Worm (Caenorhabditis elegans) whole organism, mixed stage, embryonic: ENCODE results near the gene mtm-3.
"Not testable (repeated sequence)": the region's sequence is repeated elsewhere in the genome, so short reads cannot be mapped to it uniquely, and the experiment has no call there.

Experiments
- M03D4.4 ChIP-seq: sonication (generic microtip); optimal IDR thresholded peaks from 2 replicates; lab custom pipeline; 2017; ENCODE audit warnings: mild to moderate bottlenecking, missing genetic modification characterization, missing compliant biosample characterization
- blmp-1 ChIP-seq: fragments of 150-350 bp; optimal IDR thresholded peaks from 2 replicates; lab custom pipeline; 2014; ENCODE audit warnings: missing biosample characterization, missing genetic modification characterization
- ceh-39 ChIP-seq: fragments of 150-350 bp; optimal IDR thresholded peaks from 2 replicates; lab custom pipeline; 2014; ENCODE audit warnings: missing biosample characterization, missing genetic modification characterization
- ceh-83 ChIP-seq: fragments of 200-800 bp; sonication (Bioruptor generic); optimal IDR thresholded peaks from 2 replicates; lab custom pipeline; 2018; ENCODE audit warnings: mild to moderate bottlenecking, missing genetic modification characterization, missing compliant biosample characterization
- ces-1 ChIP-seq: fragments of 150-350 bp; optimal IDR thresholded peaks from 2 replicates; lab custom pipeline; 2014; ENCODE audit warnings: missing biosample characterization, missing genetic modification reagents, missing genetic modification characterization
- cnd-1 ChIP-seq: fragments of 200-800 bp; sonication (Bioruptor generic); optimal IDR thresholded peaks from 2 replicates; lab custom pipeline; 2018; ENCODE audit warnings: mild to moderate bottlenecking, missing genetic modification characterization, missing compliant biosample characterization
- drap-1 ChIP-seq: fragments of 200-800 bp; sonication (Bioruptor generic); optimal IDR thresholded peaks from 3 replicates; lab custom pipeline; 2018; ENCODE audit warnings: mild to moderate bottlenecking, missing genetic modification characterization, missing compliant biosample characterization
- flh-1 ChIP-seq: fragments of 200-800 bp; sonication (Bioruptor generic); optimal IDR thresholded peaks from 2 replicates; lab custom pipeline; 2018; ENCODE audit warnings: mild to moderate bottlenecking, missing genetic modification characterization, moderate library complexity, missing compliant biosample characterization
- ham-2 ChIP-seq: fragments of 200-800 bp; sonication (Bioruptor generic); optimal IDR thresholded peaks from 2 replicates; lab custom pipeline; 2018; ENCODE audit warnings: mild to moderate bottlenecking, missing genetic modification characterization, missing compliant biosample characterization
- hlh-1 ChIP-seq: fragments of 150-350 bp; optimal IDR thresholded peaks from 2 replicates; lab custom pipeline; 2014; ENCODE audit warnings: missing biosample characterization, missing genetic modification reagents, missing genetic modification characterization
- lin-13 ChIP-seq: fragments of 150-350 bp; optimal IDR thresholded peaks from 2 replicates; lab custom pipeline; 2014; ENCODE audit warnings: missing biosample characterization, missing genetic modification characterization
- lin-32 ChIP-seq: fragments of 200-800 bp; sonication (Bioruptor generic); optimal IDR thresholded peaks from 2 replicates; lab custom pipeline; 2018; ENCODE audit warnings: mild to moderate bottlenecking, missing genetic modification characterization, missing compliant biosample characterization
- lsy-2 ChIP-seq: fragments of 150-350 bp; optimal IDR thresholded peaks from 2 replicates; lab custom pipeline; 2014; ENCODE audit warnings: missing biosample characterization, missing genetic modification characterization
- mep-1 ChIP-seq: fragments of 150-350 bp; optimal IDR thresholded peaks from 2 replicates; lab custom pipeline; 2017; ENCODE audit warnings: missing biosample characterization, missing genetic modification reagents, missing genetic modification characterization, inconsistent platforms
- mls-2 ChIP-seq: sonication (generic microtip); optimal IDR thresholded peaks from 2 replicates; lab custom pipeline; 2016; ENCODE audit warnings: mild to moderate bottlenecking, missing genetic modification characterization, moderate library complexity, missing compliant biosample characterization
- nhr-12 ChIP-seq: fragments of 150-350 bp; optimal IDR thresholded peaks from 2 replicates; lab custom pipeline; 2014; ENCODE audit warnings: missing biosample characterization, missing genetic modification characterization
- nhr-2 ChIP-seq: fragments of 150-350 bp; optimal IDR thresholded peaks from 2 replicates; lab custom pipeline; 2014; ENCODE audit warnings: missing biosample characterization, missing genetic modification characterization
- nhr-237 ChIP-seq: fragments of 150-350 bp; optimal IDR thresholded peaks from 2 replicates; lab custom pipeline; 2014; ENCODE audit warnings: missing biosample characterization, missing genetic modification characterization
- nhr-28 ChIP-seq: fragments of 150-350 bp; optimal IDR thresholded peaks from 2 replicates; lab custom pipeline; 2014; ENCODE audit warnings: missing biosample characterization, missing genetic modification characterization
- pha-4 ChIP-seq: fragments of 150-350 bp; optimal IDR thresholded peaks from 2 replicates; lab custom pipeline; 2018; ENCODE audit warnings: missing biosample characterization, missing genetic modification reagents, missing genetic modification characterization
- sem-2 ChIP-seq: fragments of 200-800 bp; sonication (Bioruptor generic); optimal IDR thresholded peaks from 2 replicates; lab custom pipeline; 2018; ENCODE audit warnings: mild to moderate bottlenecking, missing genetic modification characterization, missing compliant biosample characterization
- snpc-4 ChIP-seq: fragments of 150-350 bp; optimal IDR thresholded peaks from 2 replicates; lab custom pipeline; 2014; ENCODE audit warnings: missing biosample characterization, missing genetic modification characterization
- sptf-1 ChIP-seq: sonication (generic microtip); optimal IDR thresholded peaks from 2 replicates; lab custom pipeline; 2017; ENCODE audit warnings: mild to moderate bottlenecking, missing genetic modification characterization, moderate library complexity, missing compliant biosample characterization
- tbx-8 ChIP-seq: fragments of 200-800 bp; sonication (Bioruptor generic); optimal IDR thresholded peaks from 2 replicates; lab custom pipeline; 2018; ENCODE audit warnings: mild to moderate bottlenecking, missing genetic modification characterization, moderate library complexity, missing compliant biosample characterization
- unc-120 ChIP-seq: sonication (generic microtip); optimal IDR thresholded peaks from 2 replicates; lab custom pipeline; 2017; ENCODE audit warnings: missing genetic modification characterization, missing compliant biosample characterization; ENCODE audit not compliant: poor library complexity, severe bottlenecking
- ztf-11 ChIP-seq: fragments of 150-350 bp; optimal IDR thresholded peaks from 2 replicates; lab custom pipeline; 2014; ENCODE audit warnings: missing biosample characterization, missing genetic modification characterization

mtm-3 gene

DNA sequence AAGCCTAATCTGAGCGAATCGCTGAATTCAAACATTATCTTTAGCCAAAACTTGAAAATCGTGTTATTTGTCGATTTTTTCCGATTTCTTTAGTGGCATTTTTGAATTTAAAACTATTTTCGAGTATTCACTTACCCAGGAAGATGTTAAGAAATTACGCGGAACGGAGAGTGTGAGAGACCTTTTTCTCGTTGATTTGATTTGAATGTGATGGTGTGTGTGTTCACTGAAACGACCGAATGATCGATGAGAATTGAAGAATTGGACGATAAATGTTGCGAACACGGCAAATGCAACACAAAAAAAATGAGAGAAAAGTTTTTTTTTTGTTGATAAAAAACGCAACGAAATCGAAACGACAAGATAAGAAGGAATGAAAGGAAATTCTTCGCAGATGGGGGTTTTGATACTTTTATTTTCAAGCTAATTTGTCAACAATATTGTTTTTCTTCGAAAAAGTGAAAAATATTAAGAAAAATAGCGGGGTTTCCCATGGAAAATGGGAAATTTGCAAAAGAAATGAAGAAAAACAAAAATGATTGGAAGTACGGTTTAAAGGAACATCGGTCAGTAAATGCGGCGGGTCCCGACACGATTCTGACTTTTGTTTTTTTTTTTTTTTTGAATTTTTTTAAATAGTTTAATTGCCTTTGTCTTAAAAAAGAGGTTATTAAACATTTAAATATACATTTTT is at the start of gene mtm-3:
Gene mtm-3 (minus strand): TSS at position 228 of the 694 bp plus-strand sequence.
- TF ChIP-seq nhr-237, result no peak
- no peak for TF ChIP-seq sptf-1 (tag; lab: Kevin White, UChicago)

- not testable (repeated sequence) for TF ChIP-seq cnd-1 (tag; lab: Kevin White, UChicago); sem-2 (GFP tag; lab: Kevin White, UChicago); pha-4 (tag; lab: Kevin White, UChicago)
Measured at ce11 chrIII:3844746-3845145, 44.5 kb upstream of the mtm-3 start, which contains the start of gene maph-1.3. TSS of gene maph-1.3 (plus strand) at chrIII:3844893.

DNA sequence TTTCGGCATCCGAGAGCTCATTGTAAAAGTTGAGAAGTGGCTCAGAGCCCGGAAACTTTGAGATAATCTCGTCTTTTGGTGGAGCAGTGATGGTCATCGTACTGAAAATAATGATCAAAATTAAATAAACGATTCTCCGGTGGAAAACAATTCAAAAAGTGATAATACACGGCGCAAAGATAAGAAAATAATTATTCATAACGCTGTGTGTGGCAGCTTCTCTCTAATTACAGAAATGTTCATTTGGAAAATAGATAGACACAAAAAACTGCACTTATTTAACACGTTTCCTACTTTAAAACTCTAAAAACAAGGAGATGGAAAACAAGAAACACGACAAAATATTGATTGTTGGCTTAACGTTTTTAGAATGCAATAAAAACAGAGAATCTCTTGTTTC is 43.2 kb upstream of the mtm-3 start, which contains the start of gene C36A4.4:
Gene C36A4.4 (minus strand): TSS at position 101 of the 400 bp plus-strand sequence.
- not testable (repeated sequence) for TF ChIP-seq drap-1 (GFP tag; lab: Kevin White, UChicago); sptf-1 (tag; lab: Kevin White, UChicago); ces-1 (GFP tag; lab: Kevin White, UChicago)
- TF ChIP-seq, all 35 proteins: peak for 0; not testable (repeated sequence) for 35

- not testable (repeated sequence) for TF ChIP-seq ham-2; lsy-2 (tag; lab: Kevin White, UChicago); unc-120 (tag; lab: Kevin White, UChicago)
Measured at ce11 chrIII:3840279-3840678, 40.0 kb upstream of the mtm-3 start, which contains the start of gene C36A4.11. TSS of gene C36A4.11 (plus strand) at chrIII:3840579.

DNA sequence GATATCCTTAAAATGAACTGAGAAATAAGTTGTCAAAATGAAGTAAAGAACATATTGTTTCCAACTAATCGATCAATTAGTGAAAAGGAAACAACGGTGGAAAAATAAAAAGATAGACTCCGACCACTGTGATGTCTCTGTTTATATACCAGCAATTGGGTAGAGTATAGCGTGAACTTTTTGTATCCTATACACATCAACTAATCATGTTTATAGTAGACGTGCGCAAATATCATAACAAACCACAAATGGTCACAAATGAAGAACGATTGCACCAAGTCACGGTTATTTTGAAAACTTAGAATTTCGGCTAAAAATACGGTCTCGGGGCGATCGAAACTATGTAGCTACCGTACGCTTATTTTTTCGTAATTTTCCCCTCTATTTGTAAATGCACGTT is 39.4 kb upstream of the mtm-3 start, which contains the start of gene cyp-25A3:
Gene cyp-25A3 (minus strand): TSS at position 101 of the 400 bp plus-strand sequence.
- TF ChIP-seq mep-1 (no peak), ceh-83 (no peak), snpc-4 (tag; lab: Kevin White, UChicago) (no peak), sptf-1 (tag; lab: Kevin White, UChicago) (no peak), blmp-1 (tag; lab: Kevin White, UChicago) (no peak), ztf-11 (tag; lab: Kevin White, UChicago) (no peak), ham-2 (no peak)

DNA sequence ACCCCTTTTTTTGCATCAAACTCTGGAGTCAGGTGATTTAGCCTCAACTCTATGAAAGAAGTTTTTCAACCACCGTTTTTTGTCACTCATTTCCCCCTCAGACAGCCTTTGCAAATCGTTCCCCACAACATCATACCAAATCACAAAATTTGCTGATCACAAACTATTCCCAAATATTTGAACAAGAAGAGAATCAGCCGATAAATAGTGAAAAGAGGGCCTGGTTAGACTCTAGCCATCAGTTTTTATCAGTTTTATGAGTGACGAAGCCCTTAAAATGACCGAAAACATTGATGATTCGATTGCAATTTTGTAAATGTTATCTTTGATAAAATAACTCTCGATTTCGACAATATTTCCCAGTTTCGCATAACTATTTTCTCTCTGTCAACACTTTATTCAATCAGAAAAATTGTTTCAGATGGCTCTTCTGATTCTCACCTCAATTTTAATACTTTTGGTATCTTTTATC is 34.6 kb upstream of the mtm-3 start, which contains the start of gene cyp-25A2:
Gene cyp-25A2 (plus strand): TSS at position 422 of the 472 bp plus-strand sequence.
- TF ChIP-seq nhr-12, result no peak
- TF ChIP-seq tbx-8, result no peak
- no peak for TF ChIP-seq lsy-2 (tag; lab: Kevin White, UChicago)
- no peak for TF ChIP-seq mep-1
- no peak for TF ChIP-seq hlh-1
- no peak for TF ChIP-seq nhr-237
- TF ChIP-seq mls-2 (tag; lab: Kevin White, UChicago), result no peak
- no peak for TF ChIP-seq lin-13 (tag; lab: Kevin White, UChicago)

DNA sequence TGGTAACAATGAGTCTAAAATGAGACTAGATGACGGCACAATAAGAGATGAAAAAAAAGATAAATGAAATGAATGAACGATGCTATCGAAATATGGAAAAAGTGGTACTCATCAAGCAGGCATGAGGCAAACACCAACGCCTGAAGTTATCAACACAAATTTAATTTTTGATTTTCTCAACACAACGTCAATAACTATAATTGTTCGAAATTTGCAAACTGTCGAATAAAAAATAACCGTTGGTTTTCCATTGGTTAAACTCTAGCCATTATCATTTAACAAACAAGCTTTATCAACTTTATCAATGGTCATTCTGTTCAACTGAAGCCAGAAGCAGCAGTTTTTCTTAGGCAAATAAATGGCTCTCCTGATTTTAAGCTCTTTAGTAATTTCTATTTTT is 32.0 kb upstream of the mtm-3 start, which contains the start of gene cyp-25A1:
Gene cyp-25A1 (plus strand): TSS at position 301 of the 400 bp plus-strand sequence.
- TF ChIP-seq unc-120 (tag; lab: Kevin White, UChicago), result no peak
- no peak for TF ChIP-seq nhr-28 (tag; lab: Kevin White, UChicago)
- TF ChIP-seq nhr-237, result no peak
- no peak for TF ChIP-seq lin-32
- no peak for TF ChIP-seq mls-2 (tag; lab: Kevin White, UChicago)
- no peak for TF ChIP-seq flh-1 (GFP tag; lab: Kevin White, UChicago)
- TF ChIP-seq ceh-83, result no peak
- no peak for TF ChIP-seq lsy-2 (tag; lab: Kevin White, UChicago)
- TF ChIP-seq M03D4.4 (tag; lab: Kevin White, UChicago), result no peak
- no peak for TF ChIP-seq ceh-39
- no peak for TF ChIP-seq nhr-12
- TF ChIP-seq nhr-2 (tag; lab: Kevin White, UChicago), result no peak
